Worm (Caenorhabditis elegans): ENCODE results near the gene F19G12.8.
A peak's percentile ranks its signal among the peaks of the same experiment; 100 is the strongest.
"Not testable (repeated sequence)": the region's sequence is repeated elsewhere in the genome, so short reads cannot be mapped to it uniquely, and the experiment has no call there.

Gene F19G12.8

DNA sequence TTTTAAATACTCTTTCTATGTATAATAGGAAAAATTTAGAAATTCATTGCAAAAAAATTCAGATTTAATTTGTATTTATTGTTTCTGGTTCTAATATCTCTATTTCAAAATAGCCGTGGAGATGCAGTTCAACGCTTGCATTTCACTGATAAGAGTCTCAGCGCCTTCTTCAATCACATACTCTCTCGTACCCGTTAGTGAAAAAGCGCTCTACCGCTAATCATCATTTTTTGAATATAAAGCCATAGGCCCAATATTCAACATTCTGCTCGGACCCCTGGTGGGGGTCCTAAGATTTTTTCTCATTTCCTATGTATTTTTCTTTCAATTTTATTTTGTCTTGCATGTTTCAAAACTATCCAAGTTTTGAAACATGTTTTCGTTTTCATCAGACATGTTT, 3.4 kb downstream of the F19G12.8 start:
- no peak for TF ChIP-seq unc-42 (tag; optimal IDR thresholded peaks at IDR 0.05)
- TF ChIP-seq pha-4 (tag; optimal IDR thresholded peaks at IDR 0.05): no peak

DNA sequence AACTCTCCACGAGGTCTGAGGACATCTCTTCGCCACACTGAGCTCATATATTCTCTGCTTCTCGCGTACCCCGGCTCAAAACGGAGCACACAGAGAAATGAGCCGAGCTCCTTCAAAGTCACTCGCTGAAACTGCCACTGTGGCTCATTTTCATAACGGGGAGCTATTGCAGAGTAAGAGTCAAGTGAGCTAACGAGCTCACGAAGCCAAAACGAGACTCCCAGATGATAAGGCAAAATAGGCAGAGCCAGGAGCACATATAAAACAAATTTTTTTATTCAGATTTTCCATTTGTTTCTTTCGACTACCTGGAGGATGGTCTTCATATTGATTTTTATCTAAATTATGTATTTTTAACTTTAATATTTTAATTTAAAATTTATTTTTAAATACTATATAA, 7.4 kb downstream of the F19G12.8 start, which contains the start of gene F19G12.3:
F19G12.3 (plus strand) TSS at position 301 of the 400 bp plus-strand sequence.
- TF ChIP-seq hlh-15 (tag; optimal IDR thresholded peaks at IDR 0.05) (no peak), ceh-48 (tag; optimal IDR thresholded peaks at IDR 0.05) (no peak), hlh-30 (tag; optimal IDR thresholded peaks at IDR 0.05; ENCODE audit: insufficient read depth) (no peak)

DNA sequence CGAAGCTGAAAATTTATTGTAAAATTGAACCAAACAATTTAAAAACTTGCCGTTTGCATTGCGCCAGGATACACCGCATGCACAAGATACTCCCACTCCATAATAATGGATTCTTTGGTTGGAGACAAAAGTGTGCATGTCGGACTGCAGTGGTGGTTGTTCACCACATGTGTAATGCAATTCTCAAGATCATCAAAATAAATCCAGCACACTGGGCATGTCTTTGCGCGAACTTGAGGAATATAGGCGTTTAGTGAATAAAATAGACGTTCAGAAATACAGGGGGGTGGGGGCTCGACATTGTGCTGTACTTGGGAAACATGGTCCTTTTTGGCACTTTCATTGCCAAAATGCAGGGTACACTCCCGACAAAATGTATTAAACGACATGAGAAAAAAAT, 9.3 kb downstream of the F19G12.8 start, which contains the start of gene F19G12.11:
F19G12.11 (minus strand) TSS at position 101 of the 400 bp plus-strand sequence.
- TF ChIP-seq pat-9 (tag; optimal IDR thresholded peaks at IDR 0.05) (no peak), fkh-6 (tag; optimal IDR thresholded peaks at IDR 0.05) (no peak), rnt-1 (tag; optimal IDR thresholded peaks at IDR 0.05) (no peak), lin-11 (tag; optimal IDR thresholded peaks at IDR 0.05) (no peak), zip-5 (tag; optimal IDR thresholded peaks at IDR 0.05) (no peak), lim-6 (tag; optimal IDR thresholded peaks at IDR 0.05) (no peak), F13H6.1 (tag; optimal IDR thresholded peaks at IDR 0.05) (no peak), ttx-3 (tag; optimal IDR thresholded peaks at IDR 0.05) (no peak), sdc-2 (tag; optimal IDR thresholded peaks at IDR 0.05) (no peak), tbx-7 (tag; optimal IDR thresholded peaks at IDR 0.05) (no peak), odd-2 (tag; optimal IDR thresholded peaks at IDR 0.05) (no peak)

- TF ChIP-seq T23F11.4 (GFP tag; optimal IDR thresholded peaks at IDR 0.05); lin-11 (tag; optimal IDR thresholded peaks at IDR 0.05); ref-2 (tag; optimal IDR thresholded peaks at IDR 0.05): not testable (repeated sequence)
Measured at ce11 chrX:1430707-1431106, 13.6 kb downstream of the F19G12.8 start, which contains the start of gene F19G12.1. TSS of gene F19G12.1 (plus strand) at chrX:1431007.

DNA sequence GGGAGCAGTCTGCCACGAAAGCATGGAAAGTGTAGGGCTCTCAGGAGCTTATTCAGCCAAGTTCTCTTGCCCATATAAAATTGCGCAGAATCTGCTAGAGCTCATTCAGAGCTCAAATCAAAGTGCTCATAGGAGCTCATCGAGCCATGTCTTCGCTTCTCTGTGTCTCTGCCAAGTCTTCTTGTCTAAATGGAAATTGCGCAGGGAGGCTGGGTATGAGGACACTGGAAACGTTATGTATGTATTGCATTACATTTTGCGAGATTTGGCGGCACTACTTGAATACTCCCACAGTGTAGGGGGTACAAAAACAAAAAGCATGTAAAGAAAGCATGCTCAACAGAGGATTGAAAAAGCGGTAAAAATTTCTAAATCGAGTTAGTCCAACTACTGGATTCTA, 20.0 kb downstream of the F19G12.8 start:
- TF ChIP-seq unc-42 (tag; optimal IDR thresholded peaks at IDR 0.05) (peak; percentile 8), fkh-6 (tag; optimal IDR thresholded peaks at IDR 0.05) (no peak), nfya-1 (tag; optimal IDR thresholded peaks at IDR 0.05) (peak; percentile 27), sdc-2 (tag; optimal IDR thresholded peaks at IDR 0.05) (peak; percentile 97), elt-4 (tag; optimal IDR thresholded peaks at IDR 0.05) (no peak)

- TF ChIP-seq tbx-2 (tag; optimal IDR thresholded peaks at IDR 0.05) (no peak), fax-1 (tag; optimal IDR thresholded peaks at IDR 0.05) (no peak), nfya-1 (tag; optimal IDR thresholded peaks at IDR 0.05) (peak; percentile 5), che-1 (tag; optimal IDR thresholded peaks at IDR 0.05) (no peak), sdc-2 (tag; optimal IDR thresholded peaks at IDR 0.05) (peak; percentile 96), dve-1 (tag; optimal IDR thresholded peaks at IDR 0.05) (no peak)
Measured at ce11 chrX:1438925-1439324, 21.8 kb downstream of the F19G12.8 start.

DNA sequence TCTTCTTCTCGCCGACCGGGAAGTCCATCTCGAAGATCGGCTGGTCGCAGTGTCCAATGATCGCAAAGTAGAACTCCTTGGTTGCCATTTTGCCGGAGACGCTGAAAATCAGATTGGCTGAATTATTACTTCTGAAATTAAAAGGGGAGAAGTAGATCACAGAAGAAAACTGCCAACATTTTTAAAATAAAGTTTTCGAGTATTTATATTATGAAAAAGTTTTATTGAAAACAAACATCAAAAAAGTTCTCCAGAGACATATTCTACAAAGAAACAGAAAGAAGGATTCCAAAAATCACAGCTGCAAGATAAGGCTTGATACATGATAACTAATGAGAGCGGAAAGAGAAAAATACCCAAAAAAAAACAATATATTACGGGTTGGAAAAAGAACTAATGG, 23.0 kb downstream of the F19G12.8 start, which contains the start of gene sedl-1:
sedl-1 (minus strand) TSS at position 101 of the 400 bp plus-strand sequence.
- no peak for TF ChIP-seq hlh-30 (tag; optimal IDR thresholded peaks at IDR 0.05; ENCODE audit: insufficient read depth)
- TF ChIP-seq fkh-10 (GFP tag; optimal IDR thresholded peaks at IDR 0.05): no peak
- no peak for TF ChIP-seq zip-5 (tag; optimal IDR thresholded peaks at IDR 0.05)
- TF ChIP-seq madf-2 (tag; optimal IDR thresholded peaks at IDR 0.05): no peak
- TF ChIP-seq ceh-24 (tag; optimal IDR thresholded peaks at IDR 0.05): no peak
- TF ChIP-seq ahr-1 (tag; optimal IDR thresholded peaks at IDR 0.05): no peak
- TF ChIP-seq pha-2 (tag; optimal IDR thresholded peaks at IDR 0.05): no peak
- no peak for TF ChIP-seq pax-1 (tag; optimal IDR thresholded peaks at IDR 0.05)
- no peak for TF ChIP-seq ceh-19 (GFP tag; optimal IDR thresholded peaks at IDR 0.05)
- TF ChIP-seq hlh-6 (tag; optimal IDR thresholded peaks at IDR 0.05): no peak
- no peak for TF ChIP-seq ceh-34 (tag; optimal IDR thresholded peaks at IDR 0.05)

Data from whole organism, late embryonic.